Fruit fly (Drosophila melanogaster): ENCODE measurements around the gene Tgs1.

DNA sequence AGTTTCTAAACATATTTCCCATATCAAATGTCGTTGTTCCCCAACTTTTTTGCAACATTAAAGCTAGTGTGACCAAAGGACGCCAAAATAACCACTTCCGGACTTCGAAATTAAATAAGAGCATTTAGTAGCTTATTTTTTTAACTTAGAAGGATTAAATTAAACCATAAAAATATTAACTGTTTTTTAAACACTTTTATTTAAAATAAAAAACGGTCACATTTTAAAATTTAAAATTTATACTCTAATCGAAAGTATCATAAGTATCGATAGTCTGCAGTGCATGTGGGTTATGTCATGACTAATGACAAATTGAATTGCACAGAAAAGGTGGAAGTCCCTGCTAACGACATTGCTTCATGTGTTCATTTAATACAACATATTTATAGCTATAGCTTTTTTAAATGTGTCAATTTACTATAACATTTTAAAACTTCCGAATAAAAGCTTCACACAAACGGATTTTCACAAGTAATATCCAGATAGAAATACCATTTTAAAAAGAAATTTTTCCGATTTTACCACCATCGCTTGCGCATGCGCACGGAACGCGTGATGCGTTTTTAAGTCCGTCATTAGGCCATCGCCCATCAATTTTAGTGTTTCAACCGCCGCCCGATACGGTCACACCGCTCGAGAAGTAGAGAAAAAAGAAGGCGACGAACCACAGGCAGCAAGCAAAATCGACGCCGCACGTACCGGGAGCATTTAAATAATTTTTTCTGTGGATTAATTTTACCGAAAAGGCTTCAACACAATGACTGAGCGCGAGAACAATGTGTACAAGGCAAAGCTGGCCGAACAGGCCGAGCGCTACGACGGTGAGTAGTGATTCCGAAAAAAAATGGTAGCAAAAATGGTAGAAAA lies 13.0 kb upstream of the Tgs1 start, which contains the start of the genes CG7156 and 14-3-3epsilon:
- TF ChIP-seq run (tag; optimal IDR thresholded peaks at IDR 0.05) (no peak), CG4360 (GFP tag; IDR thresholded peaks at IDR 0.05) (0 out of 2 replicates have a peak, but pooled peaks have one; percentile 24), zen2 (GFP tag; IDR thresholded peaks at IDR 0.05; ENCODE audit: partially characterized antibody) (no peak), knrl (GFP tag; IDR thresholded peaks at IDR 0.05; ENCODE audit: partially characterized antibody) (peak; percentile 60), CG17802 (tag; optimal IDR thresholded peaks at IDR 0.05) (no peak), sr (GFP tag; IDR thresholded peaks at IDR 0.05) (no peak), CG17612 (GFP tag; IDR thresholded peaks at IDR 0.05) (no peak), CG10209 (GFP tag; optimal IDR thresholded peaks at IDR 0.05) (peak; percentile 1), CG18619 (GFP tag; optimal IDR thresholded peaks at IDR 0.05) (peak; percentile 29), mam (GFP tag; optimal IDR thresholded peaks at IDR 0.05) (no peak)
